Fruit fly (Drosophila melanogaster) S2 (cell line): Measurements from ENCODE around the gene Rpn13R.

Source experiments
- CG8478 ChIP-seq: fragments of >200 bp; optimal IDR thresholded peaks from 2 replicates; lab custom pipeline; 2018
- CTCF ChIP-seq, 2 experiments: fragments of >200 bp; optimal IDR thresholded peaks; 2 replicates each; lab custom pipeline; 2018

dm6 chrX:5152888-5153287 lies 21.2 kb downstream of the Rpn13R start:
- TF ChIP-seq CG8478 (lab: Kevin White, UChicago) (no peak), CTCF (optimal IDR thresholded peaks at IDR 0.05; lab: Kevin White, UChicago) (peak in 1 of 2 experiments; percentile 56)
